Worm (Caenorhabditis elegans): ENCODE measurements around the gene cpz-2.
A peak's percentile ranks its signal among the peaks of the same experiment; 100 is the strongest.

Gene cpz-2

DNA sequence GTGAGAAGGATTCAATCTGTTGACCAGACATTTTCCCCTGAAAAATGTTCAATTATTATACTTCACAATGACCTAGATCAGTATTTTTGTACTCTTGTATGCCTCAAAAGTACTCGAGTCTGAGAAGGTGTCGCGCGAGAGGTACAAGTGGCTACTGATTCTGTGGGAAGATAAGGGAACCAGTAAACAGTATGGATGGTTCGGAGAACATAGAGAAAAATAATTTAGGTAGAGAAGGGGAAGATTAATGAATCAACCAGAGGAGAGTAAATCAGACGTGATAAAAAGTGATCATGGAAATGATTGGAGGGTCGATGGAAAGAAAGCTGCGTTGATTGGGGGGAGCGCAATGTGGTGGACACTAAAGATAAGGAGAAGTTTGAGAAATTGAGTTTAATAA, 8.5 kb downstream of the cpz-2 start:
- TF ChIP-seq php-3 (GFP tag; IDR thresholded peaks at IDR 0.05) (no peak), ceh-62 (tag; optimal IDR thresholded peaks at IDR 0.05) (no peak), Y5F2A.4 (GFP tag; optimal IDR thresholded peaks at IDR 0.05) (no peak), nhr-102 (tag; optimal IDR thresholded peaks at IDR 0.05) (no peak), nhr-237 (tag; optimal IDR thresholded peaks at IDR 0.05) (no peak), T26A8.4 (GFP tag; IDR thresholded peaks at IDR 0.05) (no peak), ama-1 (optimal IDR thresholded peaks at IDR 0.05) (no peak), dve-1 (tag; optimal IDR thresholded peaks at IDR 0.05; ENCODE audit: insufficient read depth) (no peak), F44E2.7 (GFP tag; IDR thresholded peaks at IDR 0.05) (no peak), zag-1 (tag; optimal IDR thresholded peaks at IDR 0.05) (no peak), nhr-25 (tag; optimal IDR thresholded peaks at IDR 0.05; ENCODE audit: borderline replicate concordance, insufficient read depth) (peak; percentile 25), aha-1 (tag) (peak; percentile 73), ZK337.2 (GFP tag; IDR thresholded peaks at IDR 0.05) (no peak), ceh-44 (GFP tag; IDR thresholded peaks at IDR 0.05) (no peak), attf-4 (tag; optimal IDR thresholded peaks at IDR 0.05) (no peak), nhr-28 (tag; optimal IDR thresholded peaks at IDR 0.05) (peak; percentile 77), lin-1 (GFP tag; IDR thresholded peaks at IDR 0.05) (no peak), mdt-29 (GFP tag; IDR thresholded peaks at IDR 0.05) (no peak), cey-2 (tag; optimal IDR thresholded peaks at IDR 0.05; ENCODE audit: borderline replicate concordance, insufficient read depth) (no peak), pha-4 (GFP tag; IDR thresholded peaks at IDR 0.05) (no peak), pha-4 (tag; optimal IDR thresholded peaks at IDR 0.05) (no peak), mep-1 (tag; optimal IDR thresholded peaks at IDR 0.05) (peak; percentile 2), ztf-11 (tag; optimal IDR thresholded peaks at IDR 0.05) (no peak), ctbp-1 (GFP tag; IDR thresholded peaks at IDR 0.05) (no peak), fos-1 (tag; optimal IDR thresholded peaks at IDR 0.05) (no peak), lin-39 (tag; optimal IDR thresholded peaks at IDR 0.05) (no peak)

ce11 chrV:13390936-13391335, 9.9 kb downstream of the cpz-2 start:
- TF ChIP-seq rbr-2 (tag; optimal IDR thresholded peaks at IDR 0.05) (no peak), lsy-2 (tag; optimal IDR thresholded peaks at IDR 0.05) (peak in 1 of 2 experiments; percentile 11), nhr-28 (tag; optimal IDR thresholded peaks at IDR 0.05) (peak; percentile 27), mxl-3 (GFP tag; optimal IDR thresholded peaks at IDR 0.05) (peak; percentile 20), nhr-102 (tag; optimal IDR thresholded peaks at IDR 0.05) (no peak), fkh-10 (GFP tag; optimal IDR thresholded peaks at IDR 0.05) (no peak), hlh-30 (tag; optimal IDR thresholded peaks at IDR 0.05; ENCODE audit: insufficient read depth) (peak; percentile 21), dmd-8 (GFP tag; IDR thresholded peaks at IDR 0.05) (0 out of 2 replicates have a peak, but pooled peaks have one; percentile 46)

DNA sequence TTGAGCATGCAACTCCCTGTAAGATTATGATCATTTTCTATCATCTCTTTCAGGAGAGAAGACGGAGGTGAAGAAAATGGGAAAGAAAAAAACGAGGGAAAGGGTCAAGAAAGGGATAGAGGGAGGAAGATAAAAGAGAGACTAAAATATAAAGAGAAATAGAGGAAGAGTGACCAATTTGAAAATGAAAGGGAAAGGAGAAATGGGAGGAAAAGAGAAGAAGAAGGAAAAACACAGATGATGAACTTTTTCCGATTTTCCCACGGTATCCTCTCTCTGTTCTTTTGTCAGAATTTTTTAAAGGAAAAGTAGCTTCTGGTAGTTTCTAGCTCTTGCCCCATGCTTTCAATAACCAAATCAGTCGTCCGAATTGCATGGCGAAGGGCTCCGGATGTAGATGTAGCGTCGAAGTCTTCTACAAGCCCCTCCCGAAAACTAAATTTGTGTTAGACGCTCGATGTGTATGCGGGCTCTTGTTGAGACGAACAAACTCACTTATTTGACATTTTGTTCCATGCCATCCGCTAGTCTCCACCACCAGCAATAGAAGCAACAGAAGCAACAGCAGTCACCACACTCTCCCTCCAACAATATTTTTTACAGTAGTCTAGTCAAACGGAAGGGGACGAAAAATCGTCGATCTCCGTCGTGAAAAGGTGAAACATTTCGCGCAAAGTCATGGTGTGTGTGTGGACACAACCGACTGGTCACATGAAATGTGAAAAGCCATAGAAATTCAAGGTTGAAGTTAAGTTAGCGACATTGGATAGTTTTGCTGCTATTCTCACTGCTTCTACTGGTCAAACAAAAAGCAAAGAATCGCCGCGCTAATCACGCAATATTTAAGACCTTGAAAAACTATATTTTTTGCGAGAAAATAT, 10.6 kb downstream of the cpz-2 start, which contains the start of gene somi-1:
Gene somi-1 (minus strand): TSS at position 18 of the 881 bp plus-strand sequence.
- TF ChIP-seq pqm-1 (tag; optimal IDR thresholded peaks at IDR 0.05) (no peak), skn-1 (tag; optimal IDR thresholded peaks at IDR 0.05) (no peak), ces-1 (GFP tag; optimal IDR thresholded peaks at IDR 0.05) (peak; percentile 83), nhr-28 (tag; optimal IDR thresholded peaks at IDR 0.05) (peak; percentile 47), hlh-30 (tag; optimal IDR thresholded peaks at IDR 0.05; ENCODE audit: insufficient read depth) (peak; percentile 59), ctbp-1 (GFP tag; IDR thresholded peaks at IDR 0.05) (peak; percentile 33; the same call in 1 of the 2 replicates), dve-1 (tag; optimal IDR thresholded peaks at IDR 0.05; ENCODE audit: insufficient read depth) (no peak), unc-62 (GFP tag; optimal IDR thresholded peaks at IDR 0.05 in 1 of 2) (peak in 1 of 2 experiments; percentile 88), unc-62 (tag; optimal IDR thresholded peaks at IDR 0.05) (no peak), mxl-3 (GFP tag; optimal IDR thresholded peaks at IDR 0.05) (peak; percentile 0), aha-1 (tag) (peak; percentile 7), jun-1 (tag; optimal IDR thresholded peaks at IDR 0.05) (no peak), fkh-10 (GFP tag; optimal IDR thresholded peaks at IDR 0.05) (peak; percentile 57), aly-2 (tag; optimal IDR thresholded peaks at IDR 0.05) (no peak)

Data from whole organism, L4 larva.